Worm (Caenorhabditis elegans) whole organism, L2 larva: ENCODE data around the gene srr-4.

Source experiments
- F13H6.1 ChIP-seq: sonication (generic microtip); optimal IDR thresholded peaks from 2 replicates; lab custom pipeline; 2016; ENCODE audit warnings: missing genetic modification characterization, missing compliant biosample characterization
- R02D3.7 ChIP-seq: fragments of 150-350 bp; optimal IDR thresholded peaks from 2 replicates; lab custom pipeline; 2014; ENCODE audit warnings: missing biosample characterization, missing genetic modification characterization
- ZK546.5 ChIP-seq: sonication (generic microtip); optimal IDR thresholded peaks from 2 replicates; lab custom pipeline; 2017; ENCODE audit warnings: missing biosample characterization, missing genetic modification characterization
- alr-1 ChIP-seq: fragments of 150-350 bp; optimal IDR thresholded peaks from 2 replicates; lab custom pipeline; 2014; ENCODE audit warnings: missing biosample characterization, missing genetic modification characterization
- ceh-82 ChIP-seq: fragments of 150-350 bp; optimal IDR thresholded peaks from 2 replicates; lab custom pipeline; 2014; ENCODE audit warnings: missing biosample characterization, missing genetic modification characterization
- elt-3 ChIP-seq: sonication (generic microtip); optimal IDR thresholded peaks from 2 replicates; lab custom pipeline; 2017; ENCODE audit warnings: missing biosample characterization, missing genetic modification characterization
- mab-5 ChIP-seq: fragments of 150-350 bp; optimal IDR thresholded peaks from 2 replicates; lab custom pipeline; 2014; ENCODE audit warnings: missing biosample characterization, missing genetic modification characterization
- mdl-1 ChIP-seq, 2 experiments: fragments of 150-350 bp in 1 of 2; sonication (generic microtip) in 1 of 2; optimal IDR thresholded peaks; 2 replicates each; lab custom pipeline; 2017; ENCODE audit warnings: missing biosample characterization in 2 of 2, missing genetic modification characterization in 2 of 2
- nhr-129 ChIP-seq: fragments of 150-350 bp; optimal IDR thresholded peaks from 2 replicates; lab custom pipeline; 2014; ENCODE audit warnings: missing biosample characterization, missing genetic modification characterization
- nhr-77 ChIP-seq: fragments of 150-350 bp; optimal IDR thresholded peaks from 2 replicates; lab custom pipeline; 2014; ENCODE audit warnings: missing biosample characterization, missing genetic modification characterization
- snpc-4 ChIP-seq: fragments of 150-350 bp; optimal IDR thresholded peaks from 2 replicates; lab custom pipeline; 2014; ENCODE audit warnings: missing biosample characterization, missing genetic modification characterization
- unc-62 ChIP-seq: fragments of 150-350 bp; optimal IDR thresholded peaks from 2 replicates; lab custom pipeline; 2014; ENCODE audit warnings: missing biosample characterization, missing genetic modification reagents, missing genetic modification characterization
- zag-1 ChIP-seq: fragments of 150-350 bp; optimal IDR thresholded peaks from 2 replicates; lab custom pipeline; 2014; ENCODE audit warnings: missing biosample characterization, missing genetic modification characterization

- no peak for TF ChIP-seq nhr-77 (tag; lab: Kevin White, UChicago)
- TF ChIP-seq zag-1 (tag; lab: Kevin White, UChicago): no peak
- TF ChIP-seq snpc-4 (tag; lab: Kevin White, UChicago): no peak
- no peak for TF ChIP-seq alr-1 (tag; lab: Kevin White, UChicago)
- no peak for TF ChIP-seq R02D3.7 (tag; lab: Kevin White, UChicago)
- no peak for TF ChIP-seq mab-5 (tag; lab: Kevin White, UChicago)
- TF ChIP-seq elt-3: no peak
- TF ChIP-seq nhr-129 (tag; lab: Kevin White, UChicago): no peak
- no peak for TF ChIP-seq F13H6.1 (tag; lab: Kevin White, UChicago)
- no peak for TF ChIP-seq mdl-1 (tag; optimal IDR thresholded peaks at IDR 0.05; lab: Kevin White, UChicago)
- no peak for TF ChIP-seq ceh-82 (tag; lab: Kevin White, UChicago)
- TF ChIP-seq unc-62 (GFP tag; lab: Kevin White, UChicago): no peak
- no peak for TF ChIP-seq ZK546.5
Observed at ce11 chrV:4980094-4980493, 38.9 kb upstream of the srr-4 start.
